Worm (Caenorhabditis elegans): ENCODE measurements around the gene Y48B6A.13.
A peak's percentile ranks its signal among the peaks of the same experiment; 100 is the strongest.

The Y48B6A.13 gene

DNA sequence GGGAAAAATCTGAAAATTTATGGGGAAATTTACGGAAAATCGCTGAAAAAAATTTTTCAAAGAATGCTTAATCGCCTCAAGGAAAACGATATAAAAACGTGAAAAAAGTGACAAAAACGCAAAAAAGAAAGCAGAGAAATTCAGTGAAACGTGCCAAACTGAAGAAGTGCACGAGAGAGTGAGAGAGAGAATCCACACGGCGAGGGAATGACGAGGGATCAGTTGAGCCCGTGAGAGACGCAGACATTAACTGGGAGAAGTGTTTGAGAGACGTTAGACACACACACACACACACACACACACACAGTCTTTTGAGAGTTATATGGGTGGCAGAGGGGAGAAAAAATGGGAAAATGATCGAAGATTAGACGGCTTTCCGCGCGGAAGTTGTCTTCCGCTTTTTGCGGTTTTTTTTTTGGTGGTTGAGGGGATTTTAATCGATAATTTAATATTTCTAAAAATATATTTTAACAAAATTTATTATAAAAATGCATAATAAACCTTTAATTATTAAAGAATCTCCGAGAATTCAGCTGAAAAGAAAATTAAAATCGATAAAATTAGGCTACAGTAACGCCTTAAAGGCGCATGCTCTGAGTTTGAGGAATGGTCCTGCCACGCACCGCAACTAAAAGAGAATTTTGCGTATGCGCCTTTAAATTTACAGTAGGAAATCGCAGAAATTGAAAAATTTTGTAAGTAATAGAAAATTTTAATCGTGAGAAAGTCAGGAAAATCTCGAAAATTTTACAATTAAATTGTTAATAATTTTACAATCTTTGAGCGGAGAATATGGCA lies 18.6 kb upstream of the Y48B6A.13 start (continued):
- TF ChIP-seq ztf-11 (tag; optimal IDR thresholded peaks at IDR 0.05) (no peak), zag-1 (tag; optimal IDR thresholded peaks at IDR 0.05) (no peak), ceh-82 (tag; optimal IDR thresholded peaks at IDR 0.05) (no peak), mxl-2 (GFP tag; conservative IDR thresholded peaks at IDR 0.05) (no peak), ceh-28 (tag; optimal IDR thresholded peaks at IDR 0.05) (no peak), ZK337.2 (GFP tag; IDR thresholded peaks at IDR 0.05) (no peak), nhr-41 (GFP tag; IDR thresholded peaks at IDR 0.05) (no peak), zfp-3 (GFP tag; conservative IDR thresholded peaks at IDR 0.05) (no peak), lir-3 (tag; optimal IDR thresholded peaks at IDR 0.05) (no peak), nhr-6 (tag; optimal IDR thresholded peaks at IDR 0.05) (peak; percentile 53), ceh-44 (GFP tag; IDR thresholded peaks at IDR 0.05) (no peak), T20F7.1 (GFP tag; optimal IDR thresholded peaks at IDR 0.05) (no peak), nhr-11 (tag; optimal IDR thresholded peaks at IDR 0.05) (peak; percentile 36), madf-5 (GFP tag; IDR thresholded peaks at IDR 0.05) (no peak), madf-9 (GFP tag; conservative IDR thresholded peaks at IDR 0.05) (no peak), mdl-1 (tag; optimal IDR thresholded peaks at IDR 0.05) (peak in 1 of 2 experiments; percentile 77), unc-39 (tag; optimal IDR thresholded peaks at IDR 0.05) (no peak), saeg-2 (GFP tag; IDR thresholded peaks at IDR 0.05) (no peak), F44E2.7 (GFP tag; IDR thresholded peaks at IDR 0.05) (no peak), nhr-25 (tag; optimal IDR thresholded peaks at IDR 0.05; ENCODE audit: borderline replicate concordance, insufficient read depth) (no peak), snpc-4 (tag; optimal IDR thresholded peaks at IDR 0.05) (no peak), T26A8.4 (GFP tag; IDR thresholded peaks at IDR 0.05) (no peak), egl-43 (GFP tag; IDR thresholded peaks at IDR 0.05) (0 out of 2 replicates have a peak, but pooled peaks have one; percentile 27), spr-1 (tag; optimal IDR thresholded peaks at IDR 0.05) (no peak)

DNA sequence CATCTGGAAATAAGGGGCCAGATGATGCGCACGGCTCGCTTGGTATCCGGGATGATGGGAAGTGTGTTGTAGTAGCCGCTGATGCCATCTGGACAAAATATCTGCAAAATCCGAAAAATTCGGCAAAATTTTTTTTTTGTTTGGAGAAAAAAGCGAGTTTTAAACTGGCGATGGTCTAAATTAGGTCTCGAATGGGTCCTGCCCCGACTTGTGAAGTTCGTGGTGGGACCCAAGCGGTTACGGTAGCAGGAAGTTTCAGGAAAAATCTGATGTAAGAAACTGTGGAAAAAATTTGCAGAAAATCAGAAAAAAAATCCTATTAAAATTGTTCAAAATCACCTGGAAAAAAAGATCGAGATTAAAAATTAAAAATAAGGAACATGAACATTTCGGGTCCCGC lies 17.4 kb upstream of the Y48B6A.13 start, which contains the start of gene jmjd-2:
Gene jmjd-2 (minus strand): TSS at position 101 of the 400 bp plus-strand sequence.
- TF ChIP-seq aly-2 (tag; optimal IDR thresholded peaks at IDR 0.05) = no peak
- peak; percentile 24 for TF ChIP-seq aha-1 (tag)

DNA sequence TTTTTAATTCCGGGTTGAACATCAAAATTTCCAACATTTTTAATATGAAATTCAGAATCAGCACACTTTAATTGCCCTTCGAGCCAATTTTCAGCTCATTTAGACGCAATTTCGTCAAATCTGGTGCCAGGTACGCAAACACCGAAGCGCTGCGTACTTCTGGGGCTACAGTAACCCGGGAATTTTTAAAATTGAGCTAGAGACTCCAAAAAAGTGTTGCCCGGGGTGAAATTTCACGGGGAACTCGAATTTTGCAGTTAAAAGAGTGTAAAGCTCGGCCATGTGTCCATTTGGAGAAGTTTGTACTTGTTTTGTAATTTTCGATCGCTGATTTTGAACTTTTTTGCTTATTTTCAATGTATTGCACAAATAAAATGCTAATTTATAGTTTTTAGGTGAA lies 16.2 kb upstream of the Y48B6A.13 start:
- TF ChIP-seq dmd-8 (GFP tag; IDR thresholded peaks at IDR 0.05) = no peak
- TF ChIP-seq rbr-2 (tag; optimal IDR thresholded peaks at IDR 0.05) = no peak
- TF ChIP-seq unc-62 (GFP tag; optimal IDR thresholded peaks at IDR 0.05 in 1 of 2) = peak in 1 of 2 experiments; percentile 92
- no peak for TF ChIP-seq unc-62 (tag; optimal IDR thresholded peaks at IDR 0.05)
- TF ChIP-seq lsy-2 (tag; optimal IDR thresholded peaks at IDR 0.05) = peak in 1 of 2 experiments; percentile 2
- TF ChIP-seq ceh-44 (GFP tag; IDR thresholded peaks at IDR 0.05) = no peak
- TF ChIP-seq madf-9 (GFP tag; conservative IDR thresholded peaks at IDR 0.05) = no peak
- TF ChIP-seq ceh-62 (tag; optimal IDR thresholded peaks at IDR 0.05) = no peak

DNA sequence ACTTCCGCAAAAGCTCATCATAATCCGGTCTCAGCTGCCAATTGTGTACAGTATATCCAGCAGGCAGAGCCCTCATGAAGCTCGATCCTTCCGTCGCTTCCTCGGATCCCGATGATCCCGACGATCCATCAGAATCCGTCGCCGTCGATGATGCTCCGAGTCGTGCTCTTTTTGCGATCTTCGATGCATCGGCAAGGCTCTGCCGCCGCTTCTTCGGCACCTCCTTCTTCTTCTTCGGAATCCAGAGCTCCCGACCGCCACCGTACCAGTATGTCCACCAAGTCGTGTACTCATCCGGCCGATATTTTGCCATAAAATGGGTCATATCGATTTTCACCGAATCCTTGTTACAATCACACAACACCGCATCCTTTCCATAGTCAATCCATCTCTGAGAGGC lies 13.8 kb upstream of the Y48B6A.13 start:
- no peak for TF ChIP-seq zfp-2 (tag; optimal IDR thresholded peaks at IDR 0.05)
- TF ChIP-seq cey-2 (tag; optimal IDR thresholded peaks at IDR 0.05; ENCODE audit: borderline replicate concordance, insufficient read depth) = no peak
- no peak for TF ChIP-seq ceh-32 (tag; optimal IDR thresholded peaks at IDR 0.05; ENCODE audit: poor library complexity)
- peak; percentile 37; the same call in 1 of the 2 replicates for TF ChIP-seq nhr-42 (GFP tag; IDR thresholded peaks at IDR 0.05)
- TF ChIP-seq mes-2 (tag; optimal IDR thresholded peaks at IDR 0.05; ENCODE audit: poor library complexity, severe bottlenecking) = no peak
- TF ChIP-seq set-16 (GFP tag; IDR thresholded peaks at IDR 0.05) = peak; percentile 86
- no peak for TF ChIP-seq ceh-28 (tag; optimal IDR thresholded peaks at IDR 0.05)

All from whole organism, L4 larva.